Worm (Caenorhabditis elegans) whole organism, early embryonic: ENCODE results near the gene hpl-2.

Experiments
- ama-1 ChIP-seq: fragments of 150-350 bp; optimal IDR thresholded peaks from 2 replicates; lab custom pipeline; 2014
- flt-1 ChIP-seq: fragments of 200-800 bp; sonication (Bioruptor generic); IDR thresholded peaks from 2 replicates; pipeline ENCODE4 v1.3.6; 2022; ENCODE audit warnings: missing genetic modification characterization, missing compliant biosample characterization
- hmbx-1 ChIP-seq: sonication (generic microtip); optimal IDR thresholded peaks from 2 replicates; lab custom pipeline; 2016; ENCODE audit warnings: mild to moderate bottlenecking, missing genetic modification characterization, missing compliant biosample characterization
- hmg-4 ChIP-seq: fragments of 200-800 bp; sonication (Bioruptor generic); optimal IDR thresholded peaks from 2 replicates; lab custom pipeline; 2018; ENCODE audit warnings: mild to moderate bottlenecking, missing genetic modification characterization, missing compliant biosample characterization
- pes-1 ChIP-seq: fragments of 200-800 bp; sonication (Bioruptor generic); IDR thresholded peaks from 2 replicates; pipeline ENCODE4 v1.3.6; 2022; ENCODE audit warnings: missing genetic modification reagents, missing genetic modification characterization, missing compliant biosample characterization
- scrt-1 ChIP-seq: fragments of 200-800 bp; sonication (Bioruptor generic); IDR thresholded peaks from 2 replicates; pipeline ENCODE4 v1.3.6; 2022; ENCODE audit warnings: missing genetic modification characterization, missing compliant biosample characterization
- tbx-37 ChIP-seq: fragments of 200-800 bp; sonication (Bioruptor generic); conservative IDR thresholded peaks from 2 replicates; pipeline ENCODE4 v1.3.6; 2022; ENCODE audit warnings: missing genetic modification reagents, missing genetic modification characterization, missing compliant biosample characterization

ce11 chrIII:10719057-10719456 lies 36.3 kb downstream of the hpl-2 start:
- no peak for TF ChIP-seq pes-1 (GFP tag; lab: Robert Waterston, UW)
- TF ChIP-seq hmbx-1, result no peak
- no peak for TF ChIP-seq ama-1 (lab: Kevin White, UChicago)
- no peak for TF ChIP-seq scrt-1 (GFP tag; lab: Robert Waterston, UW)
- no peak for TF ChIP-seq hmg-4 (GFP tag; lab: Kevin White, UChicago)
- no peak for TF ChIP-seq flt-1 (GFP tag; lab: Robert Waterston, UW)
- no peak for TF ChIP-seq tbx-37 (GFP tag; lab: Robert Waterston, UW)
